Fruit fly (Drosophila melanogaster) whole organism, embryonic: ENCODE data around the gene Osi10a.

Source experiments
- Awh ChIP-seq: fragments of 200-800 bp; sonication (Bioruptor generic); IDR thresholded peaks from 2 replicates; pipeline ENCODE4, ENCODE4 v1.3.6; 2022; ENCODE audit warnings: missing biosample characterization, missing genetic modification characterization
- CG10147 ChIP-seq: fragments of 200-800 bp; sonication (Bioruptor generic); optimal IDR thresholded peaks from 2 replicates; lab custom pipeline; 2019; ENCODE audit warnings: missing biosample characterization, mild to moderate bottlenecking, missing genetic modification characterization, moderate library complexity
- CG10543 ChIP-seq: fragments of 200-800 bp; sonication (Bioruptor generic); optimal IDR thresholded peaks from 3 replicates; lab custom pipeline; 2017; ENCODE audit warnings: missing biosample characterization, mild to moderate bottlenecking, missing genetic modification characterization, moderate library complexity
- CG11398 ChIP-seq: fragments of 200-800 bp; sonication (Bioruptor generic); optimal IDR thresholded peaks from 2 replicates; lab custom pipeline; 2016; ENCODE audit warnings: missing biosample characterization, missing genetic modification characterization
- CG12744 ChIP-seq: fragments of 200-800 bp; sonication (Bioruptor generic); optimal IDR thresholded peaks from 2 replicates; lab custom pipeline; 2016; ENCODE audit warnings: missing biosample characterization, missing genetic modification characterization
- CG1529 ChIP-seq: fragments of 200-800 bp; sonication (Bioruptor generic); optimal IDR thresholded peaks from 3 replicates; lab custom pipeline; 2018; ENCODE audit warnings: missing biosample characterization, missing genetic modification characterization
- CG15479 ChIP-seq: fragments of 200-800 bp; sonication (Bioruptor generic); optimal IDR thresholded peaks from 3 replicates; lab custom pipeline; 2019; ENCODE audit warnings: missing biosample characterization, mild to moderate bottlenecking, missing genetic modification characterization, moderate library complexity
- CG15514 ChIP-seq: fragments of 200-800 bp; sonication (Bioruptor generic); optimal IDR thresholded peaks from 3 replicates; lab custom pipeline; 2017; ENCODE audit warnings: missing biosample characterization, missing genetic modification characterization, mild to moderate bottlenecking, moderate library complexity, missing genetic modification reagents
- CG15601 ChIP-seq: fragments of 200-800 bp; sonication (Bioruptor generic); optimal IDR thresholded peaks from 3 replicates; lab custom pipeline; 2019; ENCODE audit warnings: missing biosample characterization, mild to moderate bottlenecking, missing genetic modification characterization, moderate library complexity
- CG1602 ChIP-seq: fragments of 200-800 bp; sonication (Bioruptor generic); optimal IDR thresholded peaks from 3 replicates; lab custom pipeline; 2016; ENCODE audit warnings: missing biosample characterization, missing genetic modification characterization
- CG16813 ChIP-seq: fragments of 200-800 bp; sonication (Bioruptor generic); IDR thresholded peaks from 3 replicates; pipeline ENCODE4 v1.3.6; 2022; ENCODE audit warnings: missing biosample characterization, missing genetic modification characterization; ENCODE audit not compliant: partially characterized antibody
- CG17361 ChIP-seq: fragments of 200-800 bp; sonication (Bioruptor generic); IDR thresholded peaks from 3 replicates; pipeline ENCODE4 v1.3.6; 2022; ENCODE audit warnings: missing biosample characterization, missing genetic modification characterization
- CG17612 ChIP-seq: fragments of 200-800 bp; sonication (Bioruptor generic); IDR thresholded peaks from 2 replicates; pipeline ENCODE4 v1.3.6; 2022; ENCODE audit warnings: missing biosample characterization, missing genetic modification characterization
- CG2129 ChIP-seq: fragments of 200-800 bp; sonication (Bioruptor generic); IDR thresholded peaks from 2 replicates; pipeline ENCODE4 v1.3.6; 2022; ENCODE audit warnings: missing biosample characterization, missing genetic modification characterization; ENCODE audit not compliant: partially characterized antibody
- CG32772 ChIP-seq: fragments of 200-800 bp; sonication (Bioruptor generic); IDR thresholded peaks from 2 replicates; pipeline ENCODE4 v1.3.6; 2022; ENCODE audit warnings: missing biosample characterization, missing genetic modification characterization
- CG3847 ChIP-seq: fragments of 200-800 bp; sonication (Bioruptor generic); IDR thresholded peaks from 2 replicates; pipeline ENCODE4 v1.3.6; 2022; ENCODE audit warnings: missing biosample characterization, missing genetic modification characterization
- CG43689 ChIP-seq: fragments of 200-800 bp; sonication (Bioruptor generic); IDR thresholded peaks from 2 replicates; pipeline ENCODE4 v1.3.6; 2022; ENCODE audit warnings: missing biosample characterization, missing genetic modification characterization
- CG4730 ChIP-seq: fragments of 200-800 bp; sonication (Bioruptor generic); IDR thresholded peaks from 2 replicates; pipeline ENCODE4 v1.3.6; 2022; ENCODE audit warnings: missing biosample characterization, missing genetic modification characterization
- CG7271 ChIP-seq: fragments of 200-800 bp; sonication (Bioruptor generic); optimal IDR thresholded peaks from 2 replicates; lab custom pipeline; 2018; ENCODE audit warnings: missing biosample characterization, mild to moderate bottlenecking, missing genetic modification characterization, moderate library complexity
- CG7357 ChIP-seq: fragments of 200-800 bp; sonication (Bioruptor generic); IDR thresholded peaks from 3 replicates; pipeline ENCODE4 v1.3.6; 2022; ENCODE audit warnings: missing biosample characterization, missing genetic modification characterization
- CG7372 ChIP-seq: fragments of 200-800 bp; sonication (Bioruptor generic); IDR thresholded peaks from 2 replicates; pipeline ENCODE4 v1.3.6; 2022; ENCODE audit warnings: missing biosample characterization, missing genetic modification characterization
- CG7963 ChIP-seq: fragments of 200-800 bp; sonication (Bioruptor generic); IDR thresholded peaks from 3 replicates; pipeline ENCODE4 v1.3.6; 2022; ENCODE audit warnings: missing biosample characterization, missing genetic modification characterization; ENCODE audit not compliant: partially characterized antibody
- CG8765 ChIP-seq: fragments of 200-800 bp; sonication (Bioruptor generic); IDR thresholded peaks from 2 replicates; pipeline ENCODE4 v1.3.6; 2022; ENCODE audit warnings: missing biosample characterization, missing genetic modification characterization
- CG9727 ChIP-seq: fragments of 200-800 bp; sonication (Bioruptor generic); optimal IDR thresholded peaks from 3 replicates; lab custom pipeline; 2017; ENCODE audit warnings: missing biosample characterization, mild to moderate bottlenecking, missing genetic modification characterization
- CoRest ChIP-seq: fragments of 200-800 bp; sonication (Bioruptor generic); optimal IDR thresholded peaks from 3 replicates; lab custom pipeline; 2018; ENCODE audit warnings: missing biosample characterization, mild to moderate bottlenecking, missing genetic modification characterization, moderate library complexity
- Dip3 ChIP-seq: fragments of 200-800 bp; sonication (Bioruptor generic); optimal IDR thresholded peaks from 3 replicates; lab custom pipeline; 2016; ENCODE audit warnings: missing biosample characterization, missing genetic modification characterization
- Ets65A ChIP-seq: fragments of 200-800 bp; sonication (Bioruptor generic); peaks from one replicate; lab custom pipeline; 2016; ENCODE audit warnings: missing biosample characterization, missing genetic modification characterization
- HHEX ChIP-seq: fragments of 200-800 bp; sonication (Bioruptor generic); optimal IDR thresholded peaks from 3 replicates; lab custom pipeline; 2017; ENCODE audit warnings: missing biosample characterization, mild to moderate bottlenecking, missing genetic modification characterization, missing genetic modification reagents
- HLHmδ ChIP-seq: fragments of 200-800 bp; sonication (Bioruptor generic); optimal IDR thresholded peaks from 2 replicates; lab custom pipeline; 2018; ENCODE audit warnings: missing biosample characterization, mild to moderate bottlenecking, missing genetic modification characterization, moderate library complexity
- Hr3 ChIP-seq: fragments of 200-800 bp; sonication (Bioruptor generic); optimal IDR thresholded peaks from 3 replicates; lab custom pipeline; 2016; ENCODE audit warnings: missing biosample characterization, missing genetic modification characterization
- Oaz ChIP-seq: fragments of 200-800 bp; sonication (Bioruptor generic); IDR thresholded peaks from 2 replicates; pipeline ENCODE4 v1.3.6; 2022; ENCODE audit warnings: missing biosample characterization, missing genetic modification characterization
- Ravus ChIP-seq: fragments of 200-800 bp; sonication (Bioruptor generic); IDR thresholded peaks from 2 replicates; pipeline ENCODE4 v1.3.6; 2022; ENCODE audit warnings: missing biosample characterization, missing genetic modification characterization
- Sox100B ChIP-seq: fragments of 200-800 bp; sonication (Bioruptor generic); optimal IDR thresholded peaks from 3 replicates; lab custom pipeline; 2018; ENCODE audit warnings: missing biosample characterization, mild to moderate bottlenecking, missing genetic modification characterization
- Taf1 ChIP-seq: fragments of 200-800 bp; sonication (Bioruptor generic); IDR thresholded peaks from 2 replicates; pipeline ENCODE4 v1.3.6; 2022; ENCODE audit warnings: missing biosample characterization, missing genetic modification characterization
- Tbp ChIP-seq: fragments of >200 bp; optimal IDR thresholded peaks from 2 replicates; lab custom pipeline; 2018; ENCODE audit warnings: missing biosample characterization, missing genetic modification characterization
- aop ChIP-seq: fragments of 200-800 bp; sonication (Bioruptor generic); IDR thresholded peaks from 2 replicates; pipeline ENCODE4 v1.3.6; 2022; ENCODE audit warnings: missing biosample characterization, missing genetic modification characterization
- bab2 ChIP-seq: fragments of 200-800 bp; sonication (Bioruptor generic); optimal IDR thresholded peaks from 2 replicates; lab custom pipeline; 2016; ENCODE audit warnings: missing biosample characterization, missing genetic modification characterization
- btn ChIP-seq: fragments of 200-800 bp; sonication (Bioruptor generic); optimal IDR thresholded peaks from 2 replicates; lab custom pipeline; 2016; ENCODE audit warnings: missing biosample characterization, missing genetic modification characterization
- caup ChIP-seq: fragments of 200-800 bp; sonication (Bioruptor generic); optimal IDR thresholded peaks from 3 replicates; lab custom pipeline; 2017; ENCODE audit warnings: missing biosample characterization, mild to moderate bottlenecking, missing genetic modification characterization, moderate library complexity; ENCODE audit not compliant: severe bottlenecking
- danr ChIP-seq: fragments of 200-800 bp; sonication (Bioruptor generic); IDR thresholded peaks from 2 replicates; pipeline ENCODE4 v1.3.6; 2022; ENCODE audit warnings: missing biosample characterization, missing genetic modification characterization
- dm ChIP-seq: fragments of 200-800 bp; sonication (Bioruptor generic); optimal IDR thresholded peaks from 3 replicates; lab custom pipeline; 2016; ENCODE audit warnings: missing biosample characterization, missing genetic modification characterization
- en ChIP-seq: fragments of 200-800 bp; sonication (Bioruptor generic); optimal IDR thresholded peaks from 2 replicates; lab custom pipeline; 2016; ENCODE audit warnings: missing biosample characterization, missing genetic modification characterization
- gce ChIP-seq: fragments of 200-800 bp; sonication (Bioruptor generic); IDR thresholded peaks from 3 replicates; pipeline ENCODE4 v1.3.6; 2022; ENCODE audit warnings: missing biosample characterization, missing genetic modification characterization
- ind ChIP-seq: fragments of 200-800 bp; sonication (Bioruptor generic); optimal IDR thresholded peaks from 3 replicates; lab custom pipeline; 2016; ENCODE audit warnings: missing biosample characterization, missing genetic modification characterization
- jigr1 ChIP-seq: fragments of 200-800 bp; sonication (Bioruptor generic); IDR thresholded peaks from 3 replicates; pipeline ENCODE4 v1.3.6; 2022; ENCODE audit warnings: missing biosample characterization, missing genetic modification characterization
- prd ChIP-seq, 3 experiments: fragments of >200 bp in 2 of 3; fragments of 200-800 bp in 1 of 3; sonication (Bioruptor generic) in 1 of 3; optimal IDR thresholded peaks in 2 of 3; IDR thresholded peaks in 1 of 3; 2 replicates in 2 of 3; 3 replicates in 1 of 3; pipeline versions ENCODE4 v1.3.6 to Lab custom; 2017 to 2022; ENCODE audit warnings: missing biosample characterization in 1 of 3, missing genetic modification characterization in 1 of 3
- salm ChIP-seq: fragments of 200-800 bp; sonication (Bioruptor generic); optimal IDR thresholded peaks from 2 replicates; lab custom pipeline; 2018; ENCODE audit warnings: missing biosample characterization, mild to moderate bottlenecking, missing genetic modification characterization
- sim ChIP-seq: fragments of 200-800 bp; sonication (Bioruptor generic); IDR thresholded peaks from 2 replicates; pipeline ENCODE4 v1.3.6; 2022; ENCODE audit warnings: missing biosample characterization, missing genetic modification characterization
- sob ChIP-seq: fragments of 200-800 bp; sonication (Bioruptor generic); IDR thresholded peaks from 2 replicates; pipeline ENCODE4 v1.3.6; 2022; ENCODE audit warnings: missing biosample characterization, missing genetic modification characterization
- tgo ChIP-seq: fragments of 200-800 bp; sonication (Bioruptor generic); IDR thresholded peaks from 3 replicates; pipeline ENCODE4 v1.3.6; 2022; ENCODE audit warnings: missing biosample characterization, missing genetic modification characterization
- vnd ChIP-seq: fragments of 200-800 bp; sonication (Bioruptor generic); IDR thresholded peaks from 3 replicates; pipeline ENCODE4 v1.3.6; 2022; ENCODE audit warnings: missing biosample characterization, missing genetic modification characterization; ENCODE audit not compliant: partially characterized antibody
- zfh1 ChIP-seq: fragments of 200-800 bp; sonication (Bioruptor generic); IDR thresholded peaks from 3 replicates; pipeline ENCODE4 v1.3.6; 2022; ENCODE audit warnings: missing biosample characterization, missing genetic modification characterization

The Osi10a gene

dm6 chr3R:6241289-6241688, 22.5 kb upstream of the Osi10a start (continued):
- TF ChIP-seq caup (GFP tag; lab: Kevin White, UChicago) (no peak), CG11398 (GFP tag; lab: Kevin White, UChicago) (no peak), CG9727 (GFP tag; lab: Kevin White, UChicago) (no peak), Hr3 (GFP tag; lab: Kevin White, UChicago) (no peak), tgo (GFP tag; lab: Robert Waterston, UW) (no peak), btn (GFP tag; lab: Kevin White, UChicago) (no peak), CG15479 (GFP tag; lab: Kevin White, UChicago) (no peak), Taf1 (no peak), aop (GFP tag; lab: Robert Waterston, UW) (no peak), sob (GFP tag; lab: Robert Waterston, UW) (no peak), CG17612 (GFP tag; lab: Robert Waterston, UW) (no peak), CG12744 (GFP tag; lab: Kevin White, UChicago) (no peak), Oaz (GFP tag; lab: Robert Waterston, UW) (no peak), CG10543 (GFP tag; lab: Kevin White, UChicago) (no peak), Awh (no peak), CG8765 (no peak), Dip3 (GFP tag; lab: Kevin White, UChicago) (no peak), CG15514 (GFP tag; lab: Kevin White, UChicago) (no peak), danr (GFP tag; lab: Robert Waterston, UW) (no peak), Ravus (GFP tag; lab: Robert Waterston, UW) (no peak), Sox100B (peak; percentile 73), HLHmδ (GFP tag; lab: Kevin White, UChicago) (no peak), Ets65A (GFP tag; lab: Kevin White, UChicago) (no peak), jigr1 (GFP tag; lab: Robert Waterston, UW) (no peak), zfh1 (GFP tag; lab: Robert Waterston, UW) (no peak), CG7357 (no peak), CG1602 (GFP tag; lab: Kevin White, UChicago) (no peak), CG10147 (no peak), CG17361 (GFP tag; lab: Robert Waterston, UW) (peak; percentile 82), bab2 (GFP tag; lab: Kevin White, UChicago) (no peak), Tbp (no peak), vnd (GFP tag; lab: Robert Waterston, UW) (no peak), CG43689 (GFP tag; lab: Robert Waterston, UW) (no peak), CG4730 (GFP tag; lab: Robert Waterston, UW) (no peak), CoRest (tag; lab: Kevin White, UChicago) (peak; percentile 44), ind (GFP tag; lab: Kevin White, UChicago) (no peak), en (no peak), sim (GFP tag; lab: Robert Waterston, UW) (no peak), salm (tag; lab: Kevin White, UChicago) (no peak), CG1529 (GFP tag; lab: Kevin White, UChicago) (no peak), CG32772 (GFP tag; lab: Robert Waterston, UW) (no peak), prd (optimal IDR thresholded peaks at IDR 0.05; lab: Kevin White, UChicago) (no peak), prd (GFP tag; IDR thresholded peaks at IDR 0.05; lab: Robert Waterston, UW) (no peak), CG15601 (tag; lab: Kevin White, UChicago) (peak; percentile 56), CG7963 (GFP tag; lab: Robert Waterston, UW) (no peak), CG7372 (GFP tag; lab: Robert Waterston, UW) (no peak), CG7271 (tag; lab: Kevin White, UChicago) (no peak), CG16813 (GFP tag; lab: Robert Waterston, UW) (no peak), dm (GFP tag; lab: Kevin White, UChicago) (no peak), gce (GFP tag; lab: Robert Waterston, UW) (no peak), HHEX (no peak), CG3847 (GFP tag; lab: Robert Waterston, UW) (no peak), CG2129 (GFP tag; lab: Robert Waterston, UW) (no peak)
